Fruit fly (Drosophila melanogaster): ENCODE data around the gene CG1116.

CG1116 gene

dm6 chr3R:5217278-5217714, 2.2 kb upstream of the CG1116 start, which contains the start of gene cno (continued):
- no peak for TF ChIP-seq Side (GFP tag; optimal IDR thresholded peaks at IDR 0.05)
- TF ChIP-seq abd-A (tag; optimal IDR thresholded peaks at IDR 0.05) = no peak
- TF ChIP-seq so (GFP tag; IDR thresholded peaks at IDR 0.05) = 0 out of 3 replicates have a peak, but pooled peaks have one; percentile 27
- TF ChIP-seq lbe (GFP tag; optimal IDR thresholded peaks at IDR 0.05) = peak; percentile 24
- TF ChIP-seq Blimp-1 (GFP tag; optimal IDR thresholded peaks at IDR 0.05) = no peak
- TF ChIP-seq sens (GFP tag) = peak; percentile 87
- TF ChIP-seq tgo (GFP tag; IDR thresholded peaks at IDR 0.05) = no peak
- no peak for TF ChIP-seq dimm (GFP tag; IDR thresholded peaks at IDR 0.05)
- no peak for TF ChIP-seq CG18262 (tag; optimal IDR thresholded peaks at IDR 0.05)
- no peak for TF ChIP-seq CG4282 (GFP tag; optimal IDR thresholded peaks at IDR 0.05)
- TF ChIP-seq YL-1 (GFP tag; optimal IDR thresholded peaks at IDR 0.05) = no peak
- no peak for TF ChIP-seq CG8388 (GFP tag; optimal IDR thresholded peaks at IDR 0.05)
- TF ChIP-seq CG17359 (tag; optimal IDR thresholded peaks at IDR 0.05) = no peak
- TF ChIP-seq CG14710 (tag; optimal IDR thresholded peaks at IDR 0.05) = peak; percentile 59
- no peak for TF ChIP-seq Asciz (GFP tag; optimal IDR thresholded peaks at IDR 0.05)
- no peak for TF ChIP-seq CG2889 (GFP tag; IDR thresholded peaks at IDR 0.05)
- TF ChIP-seq CG5245 (GFP tag; optimal IDR thresholded peaks at IDR 0.05) = no peak
- no peak for TF ChIP-seq ash1 (GFP tag; optimal IDR thresholded peaks at IDR 0.05)
- TF ChIP-seq Rfx (GFP tag; IDR thresholded peaks at IDR 0.05) = peak; percentile 27; the same call in 1 of the 2 replicates
- TF ChIP-seq scrt (GFP tag; optimal IDR thresholded peaks at IDR 0.05) = no peak
- TF ChIP-seq peb (GFP tag; IDR thresholded peaks at IDR 0.05) = no peak
- TF ChIP-seq ci (GFP tag; IDR thresholded peaks at IDR 0.05) = peak; percentile 74; the same call in 2 of the 3 replicates
- TF ChIP-seq unc-4 (GFP tag; IDR thresholded peaks at IDR 0.05; ENCODE audit: partially characterized antibody) = no peak
- TF ChIP-seq H15 (GFP tag; IDR thresholded peaks at IDR 0.05) = no peak
- no peak for TF ChIP-seq kah (GFP tag; optimal IDR thresholded peaks at IDR 0.05)
- no peak for TF ChIP-seq CG12155 (GFP tag; optimal IDR thresholded peaks at IDR 0.05)
- peak; percentile 59 for TF ChIP-seq amos (GFP tag; IDR thresholded peaks at IDR 0.05; ENCODE audit: partially characterized antibody)
- TF ChIP-seq CG11695 (GFP tag; IDR thresholded peaks at IDR 0.05) = no peak
- TF ChIP-seq Hmx (GFP tag; optimal IDR thresholded peaks at IDR 0.05) = no peak
- no peak for TF ChIP-seq grn (GFP tag; optimal IDR thresholded peaks at IDR 0.05)
- no peak for TF ChIP-seq CkIIα-i1 (GFP tag; IDR thresholded peaks at IDR 0.05)
- no peak for TF ChIP-seq Sox102F (GFP tag; optimal IDR thresholded peaks at IDR 0.05)
- TF ChIP-seq Gsc (GFP tag; IDR thresholded peaks at IDR 0.05) = no peak
- no peak for TF ChIP-seq CG2202 (tag; optimal IDR thresholded peaks at IDR 0.05)
- TF ChIP-seq HmgD (GFP tag; optimal IDR thresholded peaks at IDR 0.05) = peak; percentile 45
- TF ChIP-seq hb (GFP tag; IDR thresholded peaks at IDR 0.05; ENCODE audit: partially characterized antibody) = no peak
- TF ChIP-seq Antp (GFP tag; optimal IDR thresholded peaks at IDR 0.05) = no peak
- TF ChIP-seq CG10565 (GFP tag; optimal IDR thresholded peaks at IDR 0.05) = no peak
- peak; percentile 80 for TF ChIP-seq ewg (GFP tag; optimal IDR thresholded peaks at IDR 0.05)
- peak; percentile 85 for TF ChIP-seq E2f2 (GFP tag; IDR thresholded peaks at IDR 0.05)
- TF ChIP-seq rib (GFP tag; IDR thresholded peaks at IDR 0.05) = peak; percentile 82
- TF ChIP-seq Optix (GFP tag; IDR thresholded peaks at IDR 0.05) = no peak
- no peak for TF ChIP-seq Fer2 (tag; optimal IDR thresholded peaks at IDR 0.05)
- no peak for TF ChIP-seq ttk (GFP tag; IDR thresholded peaks at IDR 0.05)
- no peak for TF ChIP-seq ftz-f1 (GFP tag; optimal IDR thresholded peaks at IDR 0.05)
- no peak for TF ChIP-seq maf-S (GFP tag; optimal IDR thresholded peaks at IDR 0.05)
- no peak for TF ChIP-seq dati (GFP tag; IDR thresholded peaks at IDR 0.05)
- no peak for TF ChIP-seq CG5180 (GFP tag; optimal IDR thresholded peaks at IDR 0.05)
- peak; percentile 9 for TF ChIP-seq Mad (GFP tag; optimal IDR thresholded peaks at IDR 0.05)
- TF ChIP-seq CG12659 (GFP tag; optimal IDR thresholded peaks at IDR 0.05) = peak; percentile 54
- no peak for TF ChIP-seq Atf3 (GFP tag; optimal IDR thresholded peaks at IDR 0.05)
- no peak for TF ChIP-seq crc (GFP tag; optimal IDR thresholded peaks at IDR 0.05)
